Worm (Caenorhabditis elegans) whole organism, mixed stage, embryonic: Measurements from ENCODE around the gene C25H3.14.

Source experiments
- M03D4.4 ChIP-seq: sonication (generic microtip); optimal IDR thresholded peaks from 2 replicates; lab custom pipeline; 2017; ENCODE audit warnings: mild to moderate bottlenecking, missing genetic modification characterization, missing compliant biosample characterization
- bed-3 ChIP-seq: fragments of 200-800 bp; sonication (Bioruptor generic); optimal IDR thresholded peaks from 3 replicates; lab custom pipeline; 2018; ENCODE audit warnings: mild to moderate bottlenecking, missing genetic modification characterization, moderate library complexity, missing compliant biosample characterization
- blmp-1 ChIP-seq: fragments of 150-350 bp; optimal IDR thresholded peaks from 2 replicates; lab custom pipeline; 2014; ENCODE audit warnings: missing biosample characterization, missing genetic modification characterization
- ceh-39 ChIP-seq: fragments of 150-350 bp; optimal IDR thresholded peaks from 2 replicates; lab custom pipeline; 2014; ENCODE audit warnings: missing biosample characterization, missing genetic modification characterization
- ceh-43 ChIP-seq: fragments of 200-800 bp; sonication (Bioruptor generic); optimal IDR thresholded peaks from 2 replicates; lab custom pipeline; 2018; ENCODE audit warnings: mild to moderate bottlenecking, missing genetic modification characterization, moderate library complexity, missing compliant biosample characterization
- ceh-83 ChIP-seq: fragments of 200-800 bp; sonication (Bioruptor generic); optimal IDR thresholded peaks from 2 replicates; lab custom pipeline; 2018; ENCODE audit warnings: mild to moderate bottlenecking, missing genetic modification characterization, missing compliant biosample characterization
- ces-1 ChIP-seq: fragments of 150-350 bp; optimal IDR thresholded peaks from 2 replicates; lab custom pipeline; 2014; ENCODE audit warnings: missing biosample characterization, missing genetic modification reagents, missing genetic modification characterization
- drap-1 ChIP-seq: fragments of 200-800 bp; sonication (Bioruptor generic); optimal IDR thresholded peaks from 3 replicates; lab custom pipeline; 2018; ENCODE audit warnings: mild to moderate bottlenecking, missing genetic modification characterization, missing compliant biosample characterization
- elt-1 ChIP-seq: sonication (generic microtip); optimal IDR thresholded peaks from 2 replicates; lab custom pipeline; 2017; ENCODE audit warnings: missing genetic modification characterization, mild to moderate bottlenecking, missing compliant biosample characterization, antibody characterized with exemption, moderate library complexity, borderline replicate concordance; ENCODE audit not compliant: insufficient read depth
- elt-3 ChIP-seq: fragments of 150-350 bp; optimal IDR thresholded peaks from 2 replicates; lab custom pipeline; 2014; ENCODE audit warnings: missing biosample characterization, missing genetic modification characterization
- flh-1 ChIP-seq: fragments of 200-800 bp; sonication (Bioruptor generic); optimal IDR thresholded peaks from 2 replicates; lab custom pipeline; 2018; ENCODE audit warnings: mild to moderate bottlenecking, missing genetic modification characterization, moderate library complexity, missing compliant biosample characterization
- ham-2 ChIP-seq: fragments of 200-800 bp; sonication (Bioruptor generic); optimal IDR thresholded peaks from 2 replicates; lab custom pipeline; 2018; ENCODE audit warnings: mild to moderate bottlenecking, missing genetic modification characterization, missing compliant biosample characterization
- hlh-1 ChIP-seq: fragments of 150-350 bp; optimal IDR thresholded peaks from 2 replicates; lab custom pipeline; 2014; ENCODE audit warnings: missing biosample characterization, missing genetic modification reagents, missing genetic modification characterization
- lin-13 ChIP-seq: fragments of 150-350 bp; optimal IDR thresholded peaks from 2 replicates; lab custom pipeline; 2014; ENCODE audit warnings: missing biosample characterization, missing genetic modification characterization
- lin-32 ChIP-seq: fragments of 200-800 bp; sonication (Bioruptor generic); optimal IDR thresholded peaks from 2 replicates; lab custom pipeline; 2018; ENCODE audit warnings: mild to moderate bottlenecking, missing genetic modification characterization, missing compliant biosample characterization
- lsy-2 ChIP-seq: fragments of 150-350 bp; optimal IDR thresholded peaks from 2 replicates; lab custom pipeline; 2014; ENCODE audit warnings: missing biosample characterization, missing genetic modification characterization
- mab-5 ChIP-seq: fragments of 150-350 bp; optimal IDR thresholded peaks from 2 replicates; lab custom pipeline; 2014; ENCODE audit warnings: missing biosample characterization, missing genetic modification characterization
- mep-1 ChIP-seq: fragments of 150-350 bp; optimal IDR thresholded peaks from 2 replicates; lab custom pipeline; 2017; ENCODE audit warnings: missing biosample characterization, missing genetic modification reagents, missing genetic modification characterization, inconsistent platforms
- nhr-12 ChIP-seq: fragments of 150-350 bp; optimal IDR thresholded peaks from 2 replicates; lab custom pipeline; 2014; ENCODE audit warnings: missing biosample characterization, missing genetic modification characterization
- nhr-2 ChIP-seq: fragments of 150-350 bp; optimal IDR thresholded peaks from 2 replicates; lab custom pipeline; 2014; ENCODE audit warnings: missing biosample characterization, missing genetic modification characterization
- nhr-237 ChIP-seq: fragments of 150-350 bp; optimal IDR thresholded peaks from 2 replicates; lab custom pipeline; 2014; ENCODE audit warnings: missing biosample characterization, missing genetic modification characterization
- nhr-76 ChIP-seq: sonication (generic microtip); optimal IDR thresholded peaks from 2 replicates; lab custom pipeline; 2017; ENCODE audit warnings: missing biosample characterization, missing genetic modification characterization
- pha-4 ChIP-seq: fragments of 150-350 bp; optimal IDR thresholded peaks from 2 replicates; lab custom pipeline; 2018; ENCODE audit warnings: missing biosample characterization, missing genetic modification reagents, missing genetic modification characterization
- snpc-4 ChIP-seq: fragments of 150-350 bp; optimal IDR thresholded peaks from 2 replicates; lab custom pipeline; 2014; ENCODE audit warnings: missing biosample characterization, missing genetic modification characterization
- sptf-1 ChIP-seq: sonication (generic microtip); optimal IDR thresholded peaks from 2 replicates; lab custom pipeline; 2017; ENCODE audit warnings: mild to moderate bottlenecking, missing genetic modification characterization, moderate library complexity, missing compliant biosample characterization
- unc-120 ChIP-seq: sonication (generic microtip); optimal IDR thresholded peaks from 2 replicates; lab custom pipeline; 2017; ENCODE audit warnings: missing genetic modification characterization, missing compliant biosample characterization; ENCODE audit not compliant: poor library complexity, severe bottlenecking
- unc-39 ChIP-seq: fragments of 150-350 bp; optimal IDR thresholded peaks from 2 replicates; lab custom pipeline; 2014; ENCODE audit warnings: missing biosample characterization, missing genetic modification characterization
- zip-8 ChIP-seq: fragments of 150-350 bp; optimal IDR thresholded peaks from 2 replicates; lab custom pipeline; 2014; ENCODE audit warnings: missing biosample characterization, missing genetic modification characterization
- ztf-11 ChIP-seq: fragments of 150-350 bp; optimal IDR thresholded peaks from 2 replicates; lab custom pipeline; 2014; ENCODE audit warnings: missing biosample characterization, missing genetic modification characterization

C25H3.14 gene

DNA sequence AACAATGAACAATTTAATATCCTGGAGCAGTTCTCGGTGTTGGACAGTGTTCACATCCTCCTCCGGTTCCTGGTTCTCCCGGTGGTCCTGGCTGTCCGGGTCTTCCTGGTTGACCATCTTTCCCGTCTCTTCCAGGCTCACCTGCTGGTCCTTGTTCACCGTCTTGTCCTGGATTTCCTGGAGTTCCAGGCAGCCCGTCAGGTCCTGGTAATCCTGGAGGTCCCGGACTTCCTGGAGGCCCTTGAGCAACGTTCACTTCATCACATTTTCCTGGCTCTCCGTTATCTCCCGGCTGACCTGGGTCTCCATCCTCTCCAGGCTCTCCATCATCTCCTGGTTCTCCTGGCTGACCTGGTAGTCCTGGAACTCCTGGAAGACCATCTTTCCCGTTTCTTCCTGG lies 43.5 kb upstream of the C25H3.14 start:
- TF ChIP-seq nhr-12 (tag; lab: Kevin White, UChicago) (no peak), nhr-2 (tag; lab: Kevin White, UChicago) (no peak), snpc-4 (tag; lab: Kevin White, UChicago) (no peak), zip-8 (tag; lab: Kevin White, UChicago) (no peak), ceh-43 (GFP tag; lab: Kevin White, UChicago) (no peak), sptf-1 (tag; lab: Kevin White, UChicago) (no peak), flh-1 (GFP tag; lab: Kevin White, UChicago) (no peak), lin-32 (GFP tag; lab: Kevin White, UChicago) (no peak), bed-3 (GFP tag; lab: Kevin White, UChicago) (no peak), ham-2 (GFP tag; lab: Kevin White, UChicago) (no peak), mep-1 (no peak)

DNA sequence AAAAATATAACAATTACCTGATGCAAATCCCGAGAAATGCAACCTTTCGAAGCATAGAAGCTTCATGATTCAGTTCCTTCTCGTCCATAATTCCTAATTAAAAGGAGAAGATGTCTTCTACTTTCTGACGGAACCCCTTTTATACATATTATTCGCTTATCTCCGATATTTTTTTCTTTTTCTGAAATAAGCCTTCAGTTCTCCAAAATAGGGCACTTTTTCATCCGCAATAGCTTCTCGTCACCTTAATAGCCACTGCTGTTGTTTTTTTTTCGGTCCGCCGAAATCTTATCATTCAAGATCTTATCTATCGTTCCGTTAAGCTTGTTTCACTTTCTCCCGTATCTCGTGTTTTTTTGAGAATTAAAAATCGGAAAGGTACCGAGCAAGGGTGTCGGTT lies 42.6 kb upstream of the C25H3.14 start, which contains the start of gene bli-2:
Gene bli-2 (minus strand): TSS at position 101 of the 400 bp plus-strand sequence.
- no peak for TF ChIP-seq M03D4.4 (tag; lab: Kevin White, UChicago)
- TF ChIP-seq nhr-76 (tag; lab: Kevin White, UChicago) = no peak
- no peak for TF ChIP-seq pha-4 (tag; lab: Kevin White, UChicago)
- TF ChIP-seq ceh-39 (tag; lab: Kevin White, UChicago) = no peak
- TF ChIP-seq flh-1 (GFP tag; lab: Kevin White, UChicago) = no peak
- no peak for TF ChIP-seq ces-1 (GFP tag; lab: Kevin White, UChicago)
- no peak for TF ChIP-seq nhr-237 (tag; lab: Kevin White, UChicago)
- TF ChIP-seq lin-32 (GFP tag; lab: Kevin White, UChicago) = no peak
- TF ChIP-seq unc-39 (tag; lab: Kevin White, UChicago) = no peak
- TF ChIP-seq lsy-2 (tag; lab: Kevin White, UChicago) = no peak
- no peak for TF ChIP-seq mep-1
- TF ChIP-seq snpc-4 (tag; lab: Kevin White, UChicago) = no peak
- no peak for TF ChIP-seq hlh-1
- TF ChIP-seq bed-3 (GFP tag; lab: Kevin White, UChicago) = no peak
- no peak for TF ChIP-seq elt-1 (tag; lab: Kevin White, UChicago)
- no peak for TF ChIP-seq ceh-43 (GFP tag; lab: Kevin White, UChicago)
- no peak for TF ChIP-seq drap-1 (GFP tag; lab: Kevin White, UChicago)
- no peak for TF ChIP-seq zip-8 (tag; lab: Kevin White, UChicago)
- TF ChIP-seq mab-5 (tag; lab: Kevin White, UChicago) = no peak
- no peak for TF ChIP-seq ceh-83

ce11 chrII:5654215-5654614 lies 40.7 kb upstream of the C25H3.14 start, which contains the start of gene F59E12.1:
TSS of gene F59E12.1 (plus strand) at chrII:5654515.
- TF ChIP-seq mep-1 (no peak), lin-32 (GFP tag; lab: Kevin White, UChicago) (no peak), elt-3 (tag; lab: Kevin White, UChicago) (no peak), lsy-2 (tag; lab: Kevin White, UChicago) (no peak), ces-1 (GFP tag; lab: Kevin White, UChicago) (no peak), drap-1 (GFP tag; lab: Kevin White, UChicago) (no peak), blmp-1 (no peak), ztf-11 (no peak), elt-1 (tag; lab: Kevin White, UChicago) (no peak), snpc-4 (tag; lab: Kevin White, UChicago) (no peak), ceh-39 (tag; lab: Kevin White, UChicago) (no peak)

- no peak for TF ChIP-seq elt-1 (tag; lab: Kevin White, UChicago)
- TF ChIP-seq unc-120 = no peak
- TF ChIP-seq pha-4 (tag; lab: Kevin White, UChicago) = no peak
- TF ChIP-seq lin-13 (tag; lab: Kevin White, UChicago) = no peak
Observed at ce11 chrII:5659675-5660074, 35.2 kb upstream of the C25H3.14 start, which contains the start of gene fut-3. TSS of gene fut-3 (minus strand) at chrII:5659775.

DNA sequence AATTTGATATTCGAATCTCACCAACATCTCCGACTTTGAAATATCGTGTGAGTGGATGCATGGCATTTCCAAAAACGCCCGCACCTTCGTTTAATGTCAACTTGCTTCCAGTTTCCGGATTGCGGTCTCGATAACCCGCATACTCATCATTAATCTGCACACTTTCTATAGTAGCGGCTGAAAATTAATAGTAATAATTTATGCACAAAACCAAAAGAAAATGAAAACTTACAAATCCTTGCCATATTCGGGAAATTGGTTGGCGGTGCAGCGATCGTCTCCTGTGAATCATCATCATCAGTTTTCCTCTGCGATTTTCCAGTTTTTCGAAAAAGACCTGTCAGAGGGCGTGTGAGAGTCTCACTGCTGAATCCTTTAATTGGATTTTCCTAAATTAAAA lies 34.7 kb upstream of the C25H3.14 start:
- TF ChIP-seq mep-1 (no peak), bed-3 (GFP tag; lab: Kevin White, UChicago) (no peak), lsy-2 (tag; lab: Kevin White, UChicago) (no peak), ces-1 (GFP tag; lab: Kevin White, UChicago) (no peak), ceh-39 (tag; lab: Kevin White, UChicago) (no peak), ztf-11 (no peak), ceh-83 (no peak), drap-1 (GFP tag; lab: Kevin White, UChicago) (no peak), pha-4 (tag; lab: Kevin White, UChicago) (no peak), unc-120 (no peak), lin-13 (tag; lab: Kevin White, UChicago) (no peak), nhr-237 (tag; lab: Kevin White, UChicago) (no peak)
- TF ChIP-seq, all 35 proteins: peak for 0
